Worm (Caenorhabditis elegans): ENCODE measurements around the gene cdc-48.1.
A peak's percentile ranks its signal among the peaks of the same experiment; 100 is the strongest.

The cdc-48.1 gene

ce11 chrII:10563368-10563767, at the start of gene cdc-48.1:
Gene cdc-48.1, minus strand, starts transcription at chrII:10563407.
- TF ChIP-seq crh-2 (tag; optimal IDR thresholded peaks at IDR 0.05) (peak; percentile 100), dmd-4 (tag; optimal IDR thresholded peaks at IDR 0.05) (peak; percentile 78), nhr-11 (tag; optimal IDR thresholded peaks at IDR 0.05) (peak; percentile 98), R02D3.7 (tag; optimal IDR thresholded peaks at IDR 0.05) (peak; percentile 91), sma-3 (GFP tag; optimal IDR thresholded peaks at IDR 0.05) (peak; percentile 100), elt-3 (tag; optimal IDR thresholded peaks at IDR 0.05) (no peak), ama-1 (optimal IDR thresholded peaks at IDR 0.05) (peak; percentile 97), lin-39 (tag; optimal IDR thresholded peaks at IDR 0.05) (peak; percentile 99), ztf-1 (GFP tag; conservative IDR thresholded peaks at IDR 0.05) (peak; percentile 99; the same call in 1 of the 2 replicates), nhr-6 (tag; optimal IDR thresholded peaks at IDR 0.05) (peak; percentile 100), mab-5 (tag; optimal IDR thresholded peaks at IDR 0.05) (peak; percentile 98), sem-4 (tag; optimal IDR thresholded peaks at IDR 0.05) (peak; percentile 100), aly-2 (tag; optimal IDR thresholded peaks at IDR 0.05) (peak; percentile 81), elt-1 (tag; optimal IDR thresholded peaks at IDR 0.05) (peak; percentile 47), ZK546.5 (tag; optimal IDR thresholded peaks at IDR 0.05) (peak; percentile 93), unc-55 (GFP tag; optimal IDR thresholded peaks at IDR 0.05) (peak; percentile 100), egl-27 (tag; optimal IDR thresholded peaks at IDR 0.05) (peak; percentile 100), peb-1 (tag; optimal IDR thresholded peaks at IDR 0.05) (peak; percentile 55), C34F6.9 (tag; optimal IDR thresholded peaks at IDR 0.05) (peak; percentile 100), sma-9 (GFP tag; optimal IDR thresholded peaks at IDR 0.05) (peak; percentile 100), sma-9 (tag; optimal IDR thresholded peaks at IDR 0.05) (peak; percentile 49), unc-39 (tag; optimal IDR thresholded peaks at IDR 0.05) (peak; percentile 57), nhr-23 (tag; optimal IDR thresholded peaks at IDR 0.05) (peak; percentile 62), lsy-2 (tag; optimal IDR thresholded peaks at IDR 0.05) (peak; percentile 98 to 99), ztf-4 (tag; optimal IDR thresholded peaks at IDR 0.05) (peak; percentile 100), Y55F3AM.14 (GFP tag; optimal IDR thresholded peaks at IDR 0.05) (peak; percentile 99), ceh-82 (tag; optimal IDR thresholded peaks at IDR 0.05) (peak; percentile 98), nhr-12 (tag; optimal IDR thresholded peaks at IDR 0.05) (peak; percentile 84), nhr-129 (tag; optimal IDR thresholded peaks at IDR 0.05) (peak; percentile 99), ceh-16 (tag; optimal IDR thresholded peaks at IDR 0.05) (peak; percentile 100), unc-62 (GFP tag; optimal IDR thresholded peaks at IDR 0.05) (peak; percentile 98), blmp-1 (tag; optimal IDR thresholded peaks at IDR 0.05; ENCODE audit: insufficient read depth) (peak; percentile 97), lin-11 (tag; optimal IDR thresholded peaks at IDR 0.05) (peak; percentile 98), gmeb-1 (tag; optimal IDR thresholded peaks at IDR 0.05) (peak; percentile 100), nhr-25 (tag; optimal IDR thresholded peaks at IDR 0.05) (peak; percentile 100), ztf-11 (tag; optimal IDR thresholded peaks at IDR 0.05) (peak; percentile 87), mbf-1 (tag; optimal IDR thresholded peaks at IDR 0.05) (peak; percentile 70), skn-1 (tag; optimal IDR thresholded peaks at IDR 0.05) (peak; percentile 100), nhr-237 (tag; optimal IDR thresholded peaks at IDR 0.05) (peak; percentile 93), nhr-77 (tag; optimal IDR thresholded peaks at IDR 0.05) (peak; percentile 99), mdl-1 (tag; optimal IDR thresholded peaks at IDR 0.05) (peak; percentile 39 to 97), nhr-10 (tag; optimal IDR thresholded peaks at IDR 0.05) (peak; percentile 95), zag-1 (tag; optimal IDR thresholded peaks at IDR 0.05) (peak; percentile 100), lin-13 (GFP tag; optimal IDR thresholded peaks at IDR 0.05) (peak; percentile 100), nhr-21 (tag; optimal IDR thresholded peaks at IDR 0.05) (peak; percentile 100), alr-1 (tag; optimal IDR thresholded peaks at IDR 0.05) (no peak), fos-1 (tag; optimal IDR thresholded peaks at IDR 0.05) (peak; percentile 100), F13H6.1 (tag; optimal IDR thresholded peaks at IDR 0.05) (peak; percentile 100), snpc-4 (tag; optimal IDR thresholded peaks at IDR 0.05) (peak; percentile 95)

All from whole organism, L2 larva.